Worm (Caenorhabditis elegans) whole organism, L3 larva: ENCODE measurements around the gene rsp-6.
A peak's percentile ranks its signal among the peaks of the same experiment; 100 is the strongest.

Experiments used
- ZK546.5 ChIP-seq: sonication (generic microtip); optimal IDR thresholded peaks from 2 replicates; lab custom pipeline; 2017; ENCODE audit warnings: missing biosample characterization, missing genetic modification characterization
- aly-2 ChIP-seq: fragments of 150-350 bp; optimal IDR thresholded peaks from 2 replicates; lab custom pipeline; 2014; ENCODE audit warnings: missing biosample characterization, missing genetic modification characterization
- ama-1 ChIP-seq: fragments of 150-350 bp; optimal IDR thresholded peaks from 2 replicates; lab custom pipeline; 2018
- ceh-16 ChIP-seq: sonication (generic microtip); optimal IDR thresholded peaks from 2 replicates; lab custom pipeline; 2017; ENCODE audit warnings: missing biosample characterization, missing genetic modification characterization
- ceh-28 ChIP-seq: fragments of 150-350 bp; optimal IDR thresholded peaks from 2 replicates; lab custom pipeline; 2014; ENCODE audit warnings: missing biosample characterization, missing genetic modification reagents, missing genetic modification characterization
- ceh-9 ChIP-seq: sonication (generic microtip); optimal IDR thresholded peaks from 2 replicates; lab custom pipeline; 2018; ENCODE audit warnings: missing biosample characterization, missing genetic modification characterization
- egl-27 ChIP-seq: sonication (generic microtip); optimal IDR thresholded peaks from 4 replicates; lab custom pipeline; 2017; ENCODE audit warnings: missing biosample characterization, missing genetic modification reagents, missing genetic modification characterization
- elt-1 ChIP-seq: fragments of 150-350 bp; optimal IDR thresholded peaks from 2 replicates; lab custom pipeline; 2014; ENCODE audit warnings: missing biosample characterization, missing genetic modification characterization
- elt-2 ChIP-seq: sonication (generic microtip); optimal IDR thresholded peaks from 2 replicates; lab custom pipeline; 2016; ENCODE audit warnings: missing genetic modification reagents, mild to moderate bottlenecking, missing genetic modification characterization, missing compliant biosample characterization
- elt-3 ChIP-seq, 3 experiments: fragments of 150-350 bp in 1 of 3; sonication (generic microtip) in 2 of 3; optimal IDR thresholded peaks; 2 replicates in 2 of 3; 4 replicates in 1 of 3; lab custom pipeline; 2014 to 2017; ENCODE audit warnings: missing biosample characterization in 3 of 3, missing genetic modification characterization in 3 of 3
- fkh-2 ChIP-seq: fragments of 150-350 bp; optimal IDR thresholded peaks from 2 replicates; lab custom pipeline; 2014; ENCODE audit warnings: missing biosample characterization, missing genetic modification reagents, missing genetic modification characterization
- fos-1 ChIP-seq: fragments of 150-350 bp; optimal IDR thresholded peaks from 2 replicates; lab custom pipeline; 2014; ENCODE audit warnings: missing biosample characterization, missing genetic modification characterization
- jun-1 ChIP-seq: fragments of 150-350 bp; optimal IDR thresholded peaks from 2 replicates; lab custom pipeline; 2014; ENCODE audit warnings: missing biosample characterization, missing genetic modification reagents, missing genetic modification characterization
- lin-15B ChIP-seq: fragments of 150-350 bp; optimal IDR thresholded peaks from 2 replicates; lab custom pipeline; 2014; ENCODE audit warnings: missing biosample characterization, missing genetic modification characterization
- lin-39 ChIP-seq: fragments of 150-350 bp; optimal IDR thresholded peaks from 2 replicates; lab custom pipeline; 2018; ENCODE audit warnings: missing biosample characterization, missing genetic modification reagents, missing genetic modification characterization
- lsy-12 ChIP-seq: sonication (generic microtip); optimal IDR thresholded peaks from 2 replicates; lab custom pipeline; 2016; ENCODE audit warnings: mild to moderate bottlenecking, missing genetic modification characterization, missing compliant biosample characterization
- mdl-1 ChIP-seq: fragments of 150-350 bp; optimal IDR thresholded peaks from 2 replicates; lab custom pipeline; 2014; ENCODE audit warnings: missing biosample characterization, missing genetic modification characterization
- nfya-1 ChIP-seq: sonication (generic microtip); optimal IDR thresholded peaks from 2 replicates; lab custom pipeline; 2017; ENCODE audit warnings: missing genetic modification characterization, mild to moderate bottlenecking, missing compliant biosample characterization, antibody characterized with exemption, moderate library complexity; ENCODE audit not compliant: insufficient read depth
- nhr-11 ChIP-seq: fragments of 150-350 bp; optimal IDR thresholded peaks from 2 replicates; lab custom pipeline; 2014; ENCODE audit warnings: missing biosample characterization, missing genetic modification characterization
- nhr-23 ChIP-seq: fragments of 150-350 bp; optimal IDR thresholded peaks from 2 replicates; lab custom pipeline; 2014; ENCODE audit warnings: missing biosample characterization, missing genetic modification reagents, missing genetic modification characterization
- nhr-237 ChIP-seq: fragments of 150-350 bp; optimal IDR thresholded peaks from 2 replicates; lab custom pipeline; 2014; ENCODE audit warnings: missing biosample characterization, missing genetic modification characterization
- nhr-25 ChIP-seq: sonication (generic microtip); optimal IDR thresholded peaks from 2 replicates; lab custom pipeline; 2017; ENCODE audit warnings: missing biosample characterization, missing genetic modification characterization
- nhr-76 ChIP-seq: fragments of 150-350 bp; sonication (generic microtip); optimal IDR thresholded peaks from 5 replicates; lab custom pipeline; 2014; ENCODE audit warnings: missing biosample characterization, missing genetic modification characterization
- pqm-1 ChIP-seq: fragments of 150-350 bp; optimal IDR thresholded peaks from 2 replicates; lab custom pipeline; 2017; ENCODE audit warnings: missing biosample characterization, missing genetic modification characterization, inconsistent platforms
- sea-2 ChIP-seq: fragments of 150-350 bp; sonication (generic microtip); optimal IDR thresholded peaks from 4 replicates; lab custom pipeline; 2014; ENCODE audit warnings: missing biosample characterization, missing genetic modification reagents, missing genetic modification characterization
- skn-1 ChIP-seq: fragments of 150-350 bp; optimal IDR thresholded peaks from 2 replicates; lab custom pipeline; 2014; ENCODE audit warnings: missing biosample characterization, missing genetic modification characterization
- tbx-2 ChIP-seq: sonication (generic microtip); optimal IDR thresholded peaks from 2 replicates; lab custom pipeline; 2016; ENCODE audit warnings: mild to moderate bottlenecking, missing genetic modification characterization, missing compliant biosample characterization
- unc-39 ChIP-seq: sonication (generic microtip); optimal IDR thresholded peaks from 4 replicates; lab custom pipeline; 2017; ENCODE audit warnings: missing biosample characterization, missing genetic modification characterization
- unc-62 ChIP-seq: fragments of 150-350 bp; sonication (generic microtip); optimal IDR thresholded peaks from 4 replicates; lab custom pipeline; 2014; ENCODE audit warnings: missing biosample characterization, missing genetic modification reagents, missing genetic modification characterization
- ztf-11 ChIP-seq: fragments of 150-350 bp; optimal IDR thresholded peaks from 2 replicates; lab custom pipeline; 2014; ENCODE audit warnings: missing biosample characterization, missing genetic modification characterization

Gene rsp-6

DNA sequence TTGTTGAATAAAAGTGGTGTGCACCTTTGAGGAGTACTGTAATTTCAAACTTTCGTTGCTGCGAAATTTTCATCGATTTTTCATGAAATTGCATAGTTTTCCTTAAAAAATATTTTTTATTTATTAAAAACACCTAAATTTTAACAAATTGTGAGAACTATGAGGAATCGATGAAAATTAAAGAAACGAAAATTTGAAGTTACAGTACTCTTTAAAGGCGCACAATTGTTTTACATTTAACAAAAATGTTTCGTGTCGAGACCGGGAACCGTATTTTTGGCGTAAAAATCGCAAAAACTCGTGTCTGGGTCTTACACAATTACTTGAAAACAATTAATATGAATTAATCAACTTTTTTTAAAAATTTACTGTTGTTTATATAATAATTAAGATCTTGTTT is 20.9 kb downstream of the rsp-6 start, which contains the start of gene rdl-1:
rdl-1 (minus strand) TSS at position 101 of the 400 bp plus-strand sequence.
- TF ChIP-seq aly-2 (tag; lab: Kevin White, UChicago) (no peak), lin-39 (no peak)
- TF ChIP-seq, all 47 proteins: peak for 0

- no peak for TF ChIP-seq nhr-237 (tag; lab: Kevin White, UChicago)
Observed at ce11 chrIV:7764319-7764718, 26.7 kb downstream of the rsp-6 start.

ce11 chrIV:7763748-7764147 is 27.3 kb downstream of the rsp-6 start, which contains the start of the genes C46A5.6 and C46A5.1:
C46A5.6 (minus strand) TSS chrIV:7763848.
C46A5.1 (plus strand) TSS chrIV:7763931.
- TF ChIP-seq mdl-1 (tag; lab: Kevin White, UChicago) (no peak), nhr-23 (no peak), nfya-1 (tag; lab: Kevin White, UChicago) (no peak), nhr-237 (tag; lab: Kevin White, UChicago) (no peak), egl-27 (tag; lab: Kevin White, UChicago) (no peak), ama-1 (lab: Kevin White, UChicago) (no peak)

DNA sequence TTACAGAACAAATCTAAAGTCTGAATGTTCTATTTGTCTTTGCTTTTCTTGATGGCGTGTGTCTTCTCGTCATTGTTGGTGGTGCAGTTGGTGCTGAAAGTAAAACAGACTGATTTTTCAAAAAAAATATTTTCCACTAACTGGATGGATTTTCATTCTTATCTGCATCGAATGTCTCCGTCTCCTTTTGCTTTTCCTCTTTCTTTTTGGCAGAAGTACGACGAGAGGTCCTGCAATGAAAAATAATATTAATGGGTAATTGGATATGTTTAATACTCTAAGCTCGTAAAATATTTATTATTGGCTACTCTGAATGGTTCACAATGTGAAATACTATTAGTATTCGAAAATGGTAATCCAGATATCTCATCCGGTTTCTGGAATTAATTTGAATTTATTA is 30.9 kb downstream of the rsp-6 start, which contains the start of gene del-7:
del-7 (plus strand) TSS at position 301 of the 400 bp plus-strand sequence.
- TF ChIP-seq ceh-28 = no peak
- TF ChIP-seq fkh-2 (tag; lab: Kevin White, UChicago) = no peak
- no peak for TF ChIP-seq lin-39
- TF ChIP-seq lin-15B (tag; lab: Kevin White, UChicago) = no peak
- TF ChIP-seq ztf-11 (tag; lab: Kevin White, UChicago) = no peak
- no peak for TF ChIP-seq skn-1 (tag; lab: Kevin White, UChicago)
- no peak for TF ChIP-seq egl-27 (tag; lab: Kevin White, UChicago)
- no peak for TF ChIP-seq elt-3 (tag; optimal IDR thresholded peaks at IDR 0.05; lab: Kevin White, UChicago)
- no peak for TF ChIP-seq pqm-1 (tag; lab: Kevin White, UChicago)
- TF ChIP-seq ceh-16 (tag; lab: Kevin White, UChicago) = no peak
- no peak for TF ChIP-seq nhr-76 (tag; lab: Kevin White, UChicago)
- no peak for TF ChIP-seq tbx-2 (tag; lab: Kevin White, UChicago)
- TF ChIP-seq lsy-12 (tag; lab: Kevin White, UChicago) = no peak
- no peak for TF ChIP-seq nfya-1 (tag; lab: Kevin White, UChicago)
- TF ChIP-seq elt-2 (tag; lab: Kevin White, UChicago) = no peak

- TF ChIP-seq ZK546.5 (tag; lab: Kevin White, UChicago) = no peak
Observed at ce11 chrIV:7759527-7759926, 31.5 kb downstream of the rsp-6 start, which contains the start of gene dsb-3. dsb-3 (minus strand) TSS chrIV:7759627.

DNA sequence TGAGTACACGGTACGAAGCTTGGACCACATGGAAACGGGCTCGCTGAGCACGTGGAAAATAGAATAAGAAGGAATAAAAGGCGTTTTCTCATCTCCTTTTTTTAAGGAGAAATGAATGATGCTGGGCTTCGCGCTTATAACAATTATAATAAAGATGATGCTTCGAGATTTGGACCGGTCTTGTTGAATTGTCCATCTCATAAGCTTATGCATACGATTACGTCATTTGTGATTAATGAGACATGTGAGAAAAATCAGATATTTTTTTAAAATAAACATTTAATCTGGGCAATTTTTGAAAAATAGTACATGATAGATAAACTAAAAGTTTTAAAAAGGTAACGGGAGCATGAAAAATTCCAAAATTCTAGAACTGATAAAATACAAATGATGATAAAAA is 33.8 kb downstream of the rsp-6 start, which contains the start of gene C46A5.4:
C46A5.4 (minus strand) TSS at position 101 of the 400 bp plus-strand sequence.
- TF ChIP-seq ceh-16 (tag; lab: Kevin White, UChicago) (no peak), nhr-23 (no peak), unc-39 (tag; lab: Kevin White, UChicago) (no peak), ceh-9 (tag; lab: Kevin White, UChicago) (no peak), jun-1 (tag; lab: Kevin White, UChicago) (no peak)

DNA sequence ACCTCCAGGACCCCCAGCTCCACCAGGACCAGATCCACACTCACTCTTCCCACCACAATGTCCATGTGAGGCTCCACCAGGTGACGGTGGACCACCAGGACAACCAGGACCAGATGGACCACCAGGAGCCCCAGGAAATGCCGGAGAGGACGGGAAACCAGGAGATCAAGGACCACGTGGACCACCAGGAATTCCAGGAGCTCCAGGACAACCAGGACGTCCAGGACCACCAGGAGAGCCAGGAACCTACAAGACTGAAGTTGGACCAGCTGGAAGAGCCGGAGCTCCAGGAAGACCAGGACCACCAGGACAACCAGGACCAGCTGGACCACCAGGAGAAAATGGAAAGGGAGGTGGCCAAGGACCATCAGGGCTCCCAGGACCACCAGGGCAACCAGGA is 36.9 kb downstream of the rsp-6 start:
- TF ChIP-seq nhr-11 (tag; lab: Kevin White, UChicago) (no peak), unc-62 (GFP tag; lab: Kevin White, UChicago) (no peak), sea-2 (GFP tag; lab: Kevin White, UChicago) (no peak), fos-1 (no peak)

DNA sequence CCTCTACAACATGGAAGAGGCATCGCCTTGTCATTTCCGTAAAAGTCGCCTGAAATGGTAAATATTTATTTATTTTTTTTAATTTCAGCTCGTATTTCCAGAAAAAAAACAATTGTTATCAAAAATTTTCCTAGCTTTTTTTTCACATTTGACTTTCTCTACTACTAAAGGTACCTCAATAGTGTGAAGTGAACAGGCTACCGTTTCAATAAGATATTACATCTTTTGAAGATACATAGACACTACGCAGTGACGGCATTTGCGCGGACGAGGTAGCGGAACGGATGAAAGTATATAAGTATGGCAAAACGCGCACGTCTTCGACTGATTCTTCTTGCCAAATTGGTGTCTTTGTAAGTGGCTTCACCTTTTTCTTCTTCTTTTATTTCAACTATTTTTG is 37.9 kb downstream of the rsp-6 start, which contains the start of gene col-14:
col-14 (plus strand) TSS at position 301 of the 400 bp plus-strand sequence.
- TF ChIP-seq nhr-25 (tag; lab: Kevin White, UChicago) (peak; percentile 16), elt-1 (tag; lab: Kevin White, UChicago) (no peak)
